Worm (Caenorhabditis elegans): Measurements from ENCODE around the gene C03A3.9.
A peak's percentile ranks its signal among the peaks of the same experiment; 100 is the strongest.

C03A3.9 gene

DNA sequence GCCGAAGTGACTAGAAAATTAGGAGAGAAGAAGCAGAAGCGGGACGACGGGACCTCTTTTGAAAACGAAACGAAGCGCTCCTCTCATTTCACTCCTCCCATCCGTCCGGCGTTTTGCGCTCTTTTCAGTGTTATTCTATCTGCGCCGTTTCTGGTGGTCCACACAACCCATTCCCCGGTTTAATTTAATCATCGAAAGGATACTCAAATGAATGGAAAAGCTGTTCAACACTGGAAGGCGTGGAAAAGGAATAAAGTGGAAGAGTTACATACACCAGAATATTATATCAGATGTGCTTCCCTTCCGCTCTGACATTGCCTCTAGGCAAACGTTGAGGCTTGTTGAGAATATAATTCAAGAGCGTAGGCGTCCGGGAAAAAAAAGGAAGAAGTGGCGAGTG, 21.8 kb upstream of the C03A3.9 start:
- TF ChIP-seq lag-1 (GFP tag; IDR thresholded peaks at IDR 0.05): no peak
- TF ChIP-seq efl-1 (GFP tag; optimal IDR thresholded peaks at IDR 0.05): no peak
- no peak for TF ChIP-seq lir-1 (GFP tag; conservative IDR thresholded peaks at IDR 0.05)
- TF ChIP-seq Y56A3A.18 (GFP tag; IDR thresholded peaks at IDR 0.05): no peak
- no peak for TF ChIP-seq F23B12.7 (tag; optimal IDR thresholded peaks at IDR 0.05; ENCODE audit: insufficient read depth)

DNA sequence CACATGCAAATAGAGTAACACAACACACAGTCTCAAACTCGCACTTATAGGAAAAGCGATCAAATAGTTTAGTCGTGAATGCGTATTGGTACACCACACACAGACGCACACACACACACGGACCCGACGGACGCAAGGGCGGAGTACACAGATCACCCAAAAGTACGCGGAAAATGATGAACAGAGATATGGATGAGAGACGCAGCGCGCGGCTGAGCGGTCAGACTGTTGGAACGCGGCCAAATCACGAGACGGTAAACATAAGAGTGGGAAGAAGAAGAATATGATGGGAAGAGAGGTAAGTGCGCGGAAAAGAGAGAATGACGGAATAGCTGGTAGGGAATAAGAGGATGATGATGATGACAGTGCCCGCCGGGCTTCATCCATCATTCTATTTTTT, 18.7 kb upstream of the C03A3.9 start:
- TF ChIP-seq ztf-25 (GFP tag; IDR thresholded peaks at IDR 0.05) (no peak), lin-26 (GFP tag; IDR thresholded peaks at IDR 0.05) (peak; percentile 39; the same call in 1 of the 2 replicates)

DNA sequence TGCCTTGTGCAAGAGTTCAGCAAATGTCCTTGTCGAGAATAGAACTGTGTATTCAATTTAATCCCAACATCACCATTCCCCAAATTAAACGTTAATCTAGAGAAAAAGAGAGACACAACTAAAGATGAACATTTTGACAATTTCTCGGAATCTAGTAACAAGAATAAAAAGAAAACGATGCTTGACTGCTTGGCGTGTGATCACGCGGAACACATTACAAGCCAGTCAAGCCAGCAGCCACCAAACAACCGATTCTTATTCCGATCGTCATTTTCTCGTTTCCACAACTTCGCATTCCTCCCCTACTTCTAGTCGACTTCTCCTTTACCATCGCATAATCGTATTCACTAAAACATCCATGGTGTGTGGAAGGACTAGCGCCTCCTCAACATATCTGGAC, 17.4 kb upstream of the C03A3.9 start:
- TF ChIP-seq bed-1 (GFP tag; IDR thresholded peaks at IDR 0.05): 0 out of 2 replicates have a peak, but pooled peaks have one; percentile 26
- no peak for TF ChIP-seq ceh-40 (GFP tag; IDR thresholded peaks at IDR 0.05)

DNA sequence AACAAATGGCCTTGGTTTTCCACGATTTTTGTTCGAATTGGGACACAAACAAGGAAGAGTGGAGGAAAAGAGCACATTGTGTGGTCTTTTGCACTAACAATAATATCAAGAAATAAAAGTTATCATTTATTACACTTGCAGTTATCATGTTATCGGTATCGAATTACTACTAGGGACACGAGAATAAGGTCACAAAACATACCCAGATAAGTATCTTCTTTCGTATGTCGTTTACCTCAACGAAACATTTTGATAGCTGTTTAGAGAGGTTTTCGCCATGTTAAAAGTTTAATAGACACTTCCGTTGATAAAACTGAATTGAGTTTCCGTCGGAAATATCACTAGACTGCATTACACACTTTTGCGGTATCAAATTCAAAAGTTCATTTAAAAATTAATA, 15.8 kb upstream of the C03A3.9 start:
- TF ChIP-seq chd-7 (tag; optimal IDR thresholded peaks at IDR 0.05) (no peak), unc-62 (GFP tag; optimal IDR thresholded peaks at IDR 0.05) (no peak), ceh-27 (GFP tag; optimal IDR thresholded peaks at IDR 0.05) (no peak), lsl-1 (GFP tag; optimal IDR thresholded peaks at IDR 0.05) (no peak), attf-5 (GFP tag; optimal IDR thresholded peaks at IDR 0.05) (no peak), mel-28 (tag; optimal IDR thresholded peaks at IDR 0.05; ENCODE audit: borderline replicate concordance) (no peak), ztf-22 (GFP tag; optimal IDR thresholded peaks at IDR 0.05) (no peak), ztf-3 (GFP tag; optimal IDR thresholded peaks at IDR 0.05) (no peak), lin-54 (GFP tag; optimal IDR thresholded peaks at IDR 0.05) (no peak), somi-1 (GFP tag; optimal IDR thresholded peaks at IDR 0.05) (no peak), zim-3 (tag; optimal IDR thresholded peaks at IDR 0.05) (no peak), xnd-1 (tag; optimal IDR thresholded peaks at IDR 0.05) (no peak)

DNA sequence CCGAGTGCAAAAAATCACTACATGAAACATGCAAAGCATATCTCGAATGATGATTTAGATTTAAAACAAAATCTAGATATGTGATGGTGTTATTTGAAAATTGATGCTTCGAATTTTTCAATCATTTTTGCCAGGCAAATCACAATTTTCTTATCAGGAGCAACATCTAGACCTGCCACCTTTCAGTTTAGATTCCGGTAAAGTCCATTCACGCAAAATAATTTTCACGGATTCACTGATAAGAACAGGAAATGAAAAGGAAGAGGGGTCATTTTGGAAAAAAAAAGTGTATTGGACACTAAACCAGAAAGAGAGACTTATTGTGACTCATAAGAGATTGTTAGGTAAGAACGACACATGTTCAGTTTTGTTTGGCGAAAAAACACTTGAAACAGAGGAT, 14.9 kb upstream of the C03A3.9 start:
- TF ChIP-seq K12H6.12 (tag; optimal IDR thresholded peaks at IDR 0.05): no peak
- TF ChIP-seq Y53F4B.3 (GFP tag; IDR thresholded peaks at IDR 0.05): no peak
- TF ChIP-seq attf-5 (GFP tag; optimal IDR thresholded peaks at IDR 0.05): no peak
- peak; percentile 81 for TF ChIP-seq ets-4 (GFP tag; optimal IDR thresholded peaks at IDR 0.05)
- TF ChIP-seq nhr-80 (tag; optimal IDR thresholded peaks at IDR 0.05): peak; percentile 79
- TF ChIP-seq unc-62 (GFP tag; optimal IDR thresholded peaks at IDR 0.05): no peak
- TF ChIP-seq egrh-3 (GFP tag; IDR thresholded peaks at IDR 0.05): no peak
- no peak for TF ChIP-seq Y56A3A.18 (GFP tag; IDR thresholded peaks at IDR 0.05)
- no peak for TF ChIP-seq F57C9.4 (tag; optimal IDR thresholded peaks at IDR 0.05)
- TF ChIP-seq zim-3 (tag; optimal IDR thresholded peaks at IDR 0.05): no peak
- TF ChIP-seq B0261.1 (tag; optimal IDR thresholded peaks at IDR 0.05): no peak
- TF ChIP-seq ama-1 (optimal IDR thresholded peaks at IDR 0.05): no peak
- TF ChIP-seq ama-1 (GFP tag; optimal IDR thresholded peaks at IDR 0.05): no peak

DNA sequence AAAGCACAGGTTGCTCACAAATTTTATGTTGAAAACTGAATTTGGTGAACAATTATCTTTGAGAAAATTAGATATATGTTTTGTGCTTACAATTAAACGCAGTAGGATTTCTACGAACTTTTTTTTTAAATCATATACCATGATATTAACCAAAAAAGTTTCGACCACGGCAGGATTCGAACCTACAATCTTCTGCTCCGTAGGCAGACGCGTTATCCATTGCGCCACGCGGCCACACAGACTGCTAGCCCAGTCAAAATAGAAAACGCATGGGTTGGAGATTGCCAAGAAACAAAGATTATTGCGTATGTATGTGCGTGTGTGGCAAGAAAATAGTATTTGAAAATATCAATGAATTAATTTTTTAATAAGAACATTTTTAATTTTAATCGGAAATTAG, 14.4 kb upstream of the C03A3.9 start:
- TF ChIP-seq nfya-1 (tag; optimal IDR thresholded peaks at IDR 0.05; ENCODE audit: borderline replicate concordance, insufficient read depth) (no peak), madf-3 (GFP tag; IDR thresholded peaks at IDR 0.05) (no peak), sea-2 (GFP tag; IDR thresholded peaks at IDR 0.05) (no peak), snpc-1.3 (tag; optimal IDR thresholded peaks at IDR 0.05; ENCODE audit: insufficient read depth) (peak; percentile 30), lin-35 (GFP tag; optimal IDR thresholded peaks at IDR 0.05) (peak in 1 of 3 experiments; percentile 32), T07F8.4 (tag; optimal IDR thresholded peaks at IDR 0.05) (peak; percentile 48), ztf-25 (GFP tag; IDR thresholded peaks at IDR 0.05) (peak; percentile 86), F33H1.4 (GFP tag; IDR thresholded peaks at IDR 0.05) (no peak), rcor-1 (GFP tag; IDR thresholded peaks at IDR 0.05) (peak; percentile 41; the same call in 1 of the 2 replicates), pha-4 (tag; optimal IDR thresholded peaks at IDR 0.05) (no peak), C06A6.2 (GFP tag; conservative IDR thresholded peaks at IDR 0.05) (no peak), egrh-3 (GFP tag; IDR thresholded peaks at IDR 0.05) (peak; percentile 23; the same call in 1 of the 2 replicates), ceh-91 (GFP tag; IDR thresholded peaks at IDR 0.05) (no peak), F22D6.2 (tag; optimal IDR thresholded peaks at IDR 0.05) (no peak)
